Fruit fly (Drosophila melanogaster) whole organism, wandering third instar larva: ENCODE data around the gene CG32017.

Source experiments
- CrebA ChIP-seq: fragments of 200-800 bp; sonication (Bioruptor generic); optimal IDR thresholded peaks from 2 replicates; lab custom pipeline; 2016; ENCODE audit warnings: missing biosample characterization, mild to moderate bottlenecking, missing genetic modification characterization, borderline replicate concordance
- Dfd ChIP-seq: fragments of >200 bp; optimal IDR thresholded peaks from 2 replicates; lab custom pipeline; 2017; ENCODE audit warnings: missing biosample characterization, missing genetic modification characterization
- Hr83 ChIP-seq: fragments of 200-300 bp; sonication (Bioruptor generic); optimal IDR thresholded peaks from 2 replicates; lab custom pipeline; 2016; ENCODE audit warnings: missing biosample characterization, mild to moderate bottlenecking, missing genetic modification characterization, moderate library complexity; ENCODE audit not compliant: poor library complexity, severe bottlenecking
- Sp1 ChIP-seq: fragments of 200-800 bp; sonication (Bioruptor generic); optimal IDR thresholded peaks from 3 replicates; lab custom pipeline; 2019; ENCODE audit warnings: missing biosample characterization, mild to moderate bottlenecking, missing genetic modification characterization, moderate library complexity
- br ChIP-seq: fragments of 200-800 bp; sonication (Bioruptor generic); optimal IDR thresholded peaks from 2 replicates; lab custom pipeline; 2016; ENCODE audit warnings: missing biosample characterization, missing genetic modification characterization
- ey ChIP-seq: fragments of 200-800 bp; sonication (Bioruptor generic); optimal IDR thresholded peaks from 2 replicates; lab custom pipeline; 2016; ENCODE audit warnings: missing biosample characterization, missing genetic modification characterization
- h ChIP-seq: fragments of 200-800 bp; sonication (Bioruptor generic); optimal IDR thresholded peaks from 3 replicates; lab custom pipeline; 2016; ENCODE audit warnings: missing biosample characterization, mild to moderate bottlenecking, missing genetic modification characterization
- lola ChIP-seq: fragments of >200 bp; optimal IDR thresholded peaks from 2 replicates; lab custom pipeline; 2017; ENCODE audit warnings: missing biosample characterization, missing genetic modification characterization
- pan ChIP-seq: fragments of >200 bp; optimal IDR thresholded peaks from 2 replicates; lab custom pipeline; 2017
- psq ChIP-seq: fragments of 200-800 bp; sonication (Bioruptor generic); optimal IDR thresholded peaks from 3 replicates; lab custom pipeline; 2017; ENCODE audit warnings: missing biosample characterization, mild to moderate bottlenecking, missing genetic modification characterization, moderate library complexity
- rgr ChIP-seq: fragments of 200-800 bp; sonication (Bioruptor generic); optimal IDR thresholded peaks from 3 replicates; lab custom pipeline; 2016; ENCODE audit warnings: missing biosample characterization, mild to moderate bottlenecking, missing genetic modification characterization
- tai ChIP-seq: sonication (Bioruptor generic); optimal IDR thresholded peaks from 2 replicates; lab custom pipeline; 2016; ENCODE audit warnings: missing biosample characterization, missing genetic modification characterization
- usp ChIP-seq: fragments of >200 bp; optimal IDR thresholded peaks from 2 replicates; lab custom pipeline; 2017; ENCODE audit warnings: missing biosample characterization, missing genetic modification characterization

DNA sequence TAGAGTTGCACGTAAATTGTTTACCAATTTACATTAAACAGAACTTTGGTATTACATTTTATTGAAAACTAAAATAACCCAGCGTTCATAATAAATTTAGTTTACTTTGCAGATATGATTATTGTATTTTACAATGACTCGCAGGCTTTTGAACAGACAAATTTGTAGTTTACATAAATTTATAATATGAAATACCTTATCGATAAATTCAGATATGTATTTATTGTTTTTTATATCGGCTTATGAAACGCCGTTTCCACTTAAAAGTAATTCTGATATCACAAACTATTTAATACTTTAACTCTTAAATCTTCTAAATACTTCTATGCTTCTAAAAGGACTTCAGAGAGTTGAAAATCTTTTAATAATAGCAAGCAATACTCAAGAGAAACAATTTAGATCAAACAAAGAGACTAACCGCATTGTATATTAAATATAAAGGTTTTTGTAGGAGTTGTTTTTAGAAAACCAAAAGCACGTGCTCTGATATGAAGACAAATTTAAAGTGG is 34.7 kb upstream of the CG32017 start, which contains the start of gene PIP4K:
- TF ChIP-seq ey (GFP tag; lab: Kevin White, UChicago) (no peak), br (GFP tag; lab: Kevin White, UChicago) (no peak), h (GFP tag; lab: Kevin White, UChicago) (no peak), tai (GFP tag; lab: Kevin White, UChicago) (no peak), rgr (GFP tag; lab: Kevin White, UChicago) (no peak), psq (GFP tag; lab: Kevin White, UChicago) (no peak), Sp1 (GFP tag; lab: Kevin White, UChicago) (no peak), CrebA (GFP tag; lab: Kevin White, UChicago) (no peak), pan (no peak), Dfd (GFP tag; lab: Kevin White, UChicago) (no peak), usp (GFP tag; lab: Kevin White, UChicago) (no peak), lola (GFP tag; lab: Kevin White, UChicago) (no peak), Hr83 (no peak)
